Worm (Caenorhabditis elegans) whole organism, L2 larva: Measurements from ENCODE around the gene col-76.
A peak's percentile ranks its signal among the peaks of the same experiment; 100 is the strongest.

Source experiments
- C34F6.9 ChIP-seq: fragments of 150-350 bp; optimal IDR thresholded peaks from 2 replicates; lab custom pipeline; 2014; ENCODE audit warnings: missing biosample characterization, missing genetic modification characterization
- F13H6.1 ChIP-seq: sonication (generic microtip); optimal IDR thresholded peaks from 2 replicates; lab custom pipeline; 2016; ENCODE audit warnings: missing genetic modification characterization, missing compliant biosample characterization
- Y55F3AM.14 ChIP-seq: fragments of 200-800 bp; sonication (Bioruptor generic); optimal IDR thresholded peaks from 2 replicates; lab custom pipeline; 2018; ENCODE audit warnings: mild to moderate bottlenecking, missing genetic modification characterization, missing compliant biosample characterization
- ZK546.5 ChIP-seq: sonication (generic microtip); optimal IDR thresholded peaks from 2 replicates; lab custom pipeline; 2017; ENCODE audit warnings: missing biosample characterization, missing genetic modification characterization
- alr-1 ChIP-seq: fragments of 150-350 bp; optimal IDR thresholded peaks from 2 replicates; lab custom pipeline; 2014; ENCODE audit warnings: missing biosample characterization, missing genetic modification characterization
- aly-2 ChIP-seq: fragments of 150-350 bp; optimal IDR thresholded peaks from 2 replicates; lab custom pipeline; 2014; ENCODE audit warnings: missing biosample characterization, missing genetic modification characterization
- ama-1 ChIP-seq: fragments of 150-350 bp; optimal IDR thresholded peaks from 2 replicates; lab custom pipeline; 2018; ENCODE audit warnings: inconsistent platforms
- blmp-1 ChIP-seq: sonication (generic microtip); optimal IDR thresholded peaks from 2 replicates; lab custom pipeline; 2017; ENCODE audit warnings: missing genetic modification characterization, mild to moderate bottlenecking, missing compliant biosample characterization, antibody characterized with exemption, moderate library complexity; ENCODE audit not compliant: insufficient read depth
- ceh-16 ChIP-seq: fragments of 150-350 bp; optimal IDR thresholded peaks from 2 replicates; lab custom pipeline; 2014; ENCODE audit warnings: missing biosample characterization, missing genetic modification characterization
- ceh-82 ChIP-seq: fragments of 150-350 bp; optimal IDR thresholded peaks from 2 replicates; lab custom pipeline; 2014; ENCODE audit warnings: missing biosample characterization, missing genetic modification characterization
- dmd-4 ChIP-seq: sonication (generic microtip); optimal IDR thresholded peaks from 2 replicates; lab custom pipeline; 2017; ENCODE audit warnings: missing biosample characterization, missing genetic modification characterization
- egl-27 ChIP-seq: sonication (generic microtip); optimal IDR thresholded peaks from 3 replicates; lab custom pipeline; 2017; ENCODE audit warnings: missing biosample characterization, missing genetic modification reagents, missing genetic modification characterization
- elt-1 ChIP-seq: fragments of 150-350 bp; optimal IDR thresholded peaks from 2 replicates; lab custom pipeline; 2014; ENCODE audit warnings: missing biosample characterization, missing genetic modification characterization
- elt-3 ChIP-seq: sonication (generic microtip); optimal IDR thresholded peaks from 2 replicates; lab custom pipeline; 2017; ENCODE audit warnings: missing biosample characterization, missing genetic modification characterization
- fos-1 ChIP-seq: fragments of 150-350 bp; optimal IDR thresholded peaks from 2 replicates; lab custom pipeline; 2014; ENCODE audit warnings: missing biosample characterization, missing genetic modification characterization
- gmeb-1 ChIP-seq: fragments of 150-350 bp; optimal IDR thresholded peaks from 2 replicates; lab custom pipeline; 2014; ENCODE audit warnings: missing biosample characterization, missing genetic modification characterization
- lin-11 ChIP-seq: fragments of 150-350 bp; sonication (generic microtip); optimal IDR thresholded peaks from 2 replicates; lab custom pipeline; 2014; ENCODE audit warnings: missing biosample characterization, missing genetic modification characterization, inconsistent platforms, mixed read lengths
- lin-13 ChIP-seq: fragments of 150-350 bp; optimal IDR thresholded peaks from 2 replicates; lab custom pipeline; 2014; ENCODE audit warnings: missing biosample characterization, missing genetic modification reagents, missing genetic modification characterization
- lin-39 ChIP-seq: fragments of 150-350 bp; optimal IDR thresholded peaks from 2 replicates; lab custom pipeline; 2014; ENCODE audit warnings: missing biosample characterization, missing genetic modification reagents, missing genetic modification characterization
- lsy-2 ChIP-seq, 2 experiments: fragments of 150-350 bp in 1 of 2; sonication (generic microtip) in 1 of 2; optimal IDR thresholded peaks; 2 replicates each; lab custom pipeline; 2014 to 2017; ENCODE audit warnings: missing biosample characterization in 2 of 2, missing genetic modification characterization in 2 of 2
- mab-5 ChIP-seq: fragments of 150-350 bp; optimal IDR thresholded peaks from 2 replicates; lab custom pipeline; 2014; ENCODE audit warnings: missing biosample characterization, missing genetic modification characterization
- mbf-1 ChIP-seq: sonication (generic microtip); optimal IDR thresholded peaks from 2 replicates; lab custom pipeline; 2017; ENCODE audit warnings: missing biosample characterization, missing genetic modification characterization
- mdl-1 ChIP-seq, 2 experiments: fragments of 150-350 bp in 1 of 2; sonication (generic microtip) in 1 of 2; optimal IDR thresholded peaks; 2 replicates each; lab custom pipeline; 2017; ENCODE audit warnings: missing biosample characterization in 2 of 2, missing genetic modification characterization in 2 of 2
- nhr-10 ChIP-seq: sonication (generic microtip); optimal IDR thresholded peaks from 2 replicates; lab custom pipeline; 2017; ENCODE audit warnings: missing biosample characterization, missing genetic modification characterization
- nhr-12 ChIP-seq: fragments of 150-350 bp; optimal IDR thresholded peaks from 2 replicates; lab custom pipeline; 2014; ENCODE audit warnings: missing biosample characterization, missing genetic modification characterization
- nhr-129 ChIP-seq: fragments of 150-350 bp; optimal IDR thresholded peaks from 2 replicates; lab custom pipeline; 2014; ENCODE audit warnings: missing biosample characterization, missing genetic modification characterization
- nhr-21 ChIP-seq: fragments of 150-350 bp; optimal IDR thresholded peaks from 2 replicates; lab custom pipeline; 2014; ENCODE audit warnings: missing biosample characterization, missing genetic modification characterization
- nhr-237 ChIP-seq: fragments of 150-350 bp; optimal IDR thresholded peaks from 2 replicates; lab custom pipeline; 2014; ENCODE audit warnings: missing biosample characterization, missing genetic modification characterization
- nhr-25 ChIP-seq: fragments of 150-350 bp; sonication (generic microtip); optimal IDR thresholded peaks from 3 replicates; lab custom pipeline; 2014; ENCODE audit warnings: missing biosample characterization, missing genetic modification characterization
- nhr-77 ChIP-seq: fragments of 150-350 bp; optimal IDR thresholded peaks from 2 replicates; lab custom pipeline; 2014; ENCODE audit warnings: missing biosample characterization, missing genetic modification characterization
- sem-4 ChIP-seq: fragments of 150-350 bp; optimal IDR thresholded peaks from 2 replicates; lab custom pipeline; 2014; ENCODE audit warnings: missing biosample characterization, missing genetic modification reagents, missing genetic modification characterization
- sma-3 ChIP-seq: sonication (generic microtip); optimal IDR thresholded peaks from 2 replicates; lab custom pipeline; 2016; ENCODE audit warnings: missing genetic modification reagents, missing genetic modification characterization, missing compliant biosample characterization
- sma-9 ChIP-seq, 2 experiments: fragments of 150-350 bp in 1 of 2; sonication (generic microtip) in 1 of 2; optimal IDR thresholded peaks; 2 replicates each; lab custom pipeline; 2014 to 2016; ENCODE audit warnings: missing genetic modification characterization in 2 of 2, mild to moderate bottlenecking in 1 of 2, missing biosample characterization in 1 of 2, missing compliant biosample characterization in 1 of 2, missing genetic modification reagents in 1 of 2, moderate library complexity in 1 of 2
- snpc-4 ChIP-seq: fragments of 150-350 bp; optimal IDR thresholded peaks from 2 replicates; lab custom pipeline; 2014; ENCODE audit warnings: missing biosample characterization, missing genetic modification characterization
- unc-39 ChIP-seq: fragments of 150-350 bp; optimal IDR thresholded peaks from 2 replicates; lab custom pipeline; 2014; ENCODE audit warnings: missing biosample characterization, missing genetic modification characterization
- unc-55 ChIP-seq: fragments of 150-350 bp; sonication (generic microtip); optimal IDR thresholded peaks from 3 replicates; lab custom pipeline; 2014; ENCODE audit warnings: missing biosample characterization, missing genetic modification reagents, missing genetic modification characterization
- unc-62 ChIP-seq: fragments of 150-350 bp; optimal IDR thresholded peaks from 2 replicates; lab custom pipeline; 2014; ENCODE audit warnings: missing biosample characterization, missing genetic modification reagents, missing genetic modification characterization
- ztf-1 ChIP-seq: fragments of 200-800 bp; sonication (Bioruptor generic); conservative IDR thresholded peaks from 2 replicates; pipeline ENCODE4 v1.3.6; 2022; ENCODE audit warnings: missing genetic modification characterization, missing compliant biosample characterization
- ztf-11 ChIP-seq: sonication (generic microtip); optimal IDR thresholded peaks from 2 replicates; lab custom pipeline; 2017; ENCODE audit warnings: missing biosample characterization, missing genetic modification characterization
- ztf-4 ChIP-seq: fragments of 150-350 bp; optimal IDR thresholded peaks from 2 replicates; lab custom pipeline; 2014; ENCODE audit warnings: missing biosample characterization, missing genetic modification characterization

col-76 gene

ce11 chrII:8216922-8217321 lies 12.8 kb downstream of the col-76 start, which contains the start of gene ifg-1:
ifg-1 (plus strand) TSS chrII:8217222.
- no peak for TF ChIP-seq dmd-4 (tag; lab: Kevin White, UChicago)
- no peak for TF ChIP-seq egl-27 (tag; lab: Kevin White, UChicago)
- no peak for TF ChIP-seq nhr-12
- TF ChIP-seq nhr-77, result no peak
- no peak for TF ChIP-seq elt-3 (tag; lab: Kevin White, UChicago)
- no peak for TF ChIP-seq ceh-82
- no peak for TF ChIP-seq lin-39 (tag; lab: Kevin White, UChicago)
- TF ChIP-seq lin-13, result no peak
- no peak for TF ChIP-seq ztf-4 (tag; lab: Kevin White, UChicago)
- TF ChIP-seq snpc-4 (tag; lab: Kevin White, UChicago), result no peak
- no peak for TF ChIP-seq unc-39 (tag; lab: Kevin White, UChicago)
- TF ChIP-seq ztf-1 (GFP tag; lab: Robert Waterston, UW), result no peak
- TF ChIP-seq lsy-2 (tag; optimal IDR thresholded peaks at IDR 0.05; lab: Kevin White, UChicago), result no peak
- no peak for TF ChIP-seq nhr-10
- TF ChIP-seq Y55F3AM.14 (GFP tag; lab: Kevin White, UChicago), result no peak
- TF ChIP-seq ztf-11 (tag; lab: Kevin White, UChicago), result no peak

DNA sequence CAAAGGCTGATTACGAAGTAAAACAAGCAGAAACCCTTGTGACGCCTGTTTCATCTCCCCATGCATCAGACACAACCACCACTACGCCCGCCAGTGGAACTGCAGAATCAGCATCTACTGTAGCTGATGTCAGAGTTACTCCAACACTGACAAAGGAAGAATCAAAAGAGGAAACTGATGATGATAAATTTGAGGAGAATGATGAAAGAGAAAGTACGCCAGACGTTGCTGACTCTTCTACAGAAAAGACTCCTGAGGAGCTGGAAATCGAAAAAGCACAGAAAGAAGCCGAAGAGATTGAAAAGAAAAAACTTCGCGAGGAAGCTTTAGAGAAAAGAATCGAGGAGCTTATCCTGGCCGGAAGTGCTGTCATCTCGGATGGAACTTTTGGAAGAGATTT lies 14.1 kb downstream of the col-76 start:
- TF ChIP-seq ZK546.5 (tag; lab: Kevin White, UChicago) (no peak), dmd-4 (tag; lab: Kevin White, UChicago) (no peak)

- TF ChIP-seq aly-2 (tag; lab: Kevin White, UChicago), result no peak
- TF ChIP-seq elt-1 (tag; lab: Kevin White, UChicago), result no peak
- no peak for TF ChIP-seq fos-1
- TF ChIP-seq Y55F3AM.14 (GFP tag; lab: Kevin White, UChicago), result no peak
- no peak for TF ChIP-seq elt-3 (tag; lab: Kevin White, UChicago)
- TF ChIP-seq mab-5 (tag; lab: Kevin White, UChicago), result no peak
- no peak for TF ChIP-seq nhr-129 (tag; lab: Kevin White, UChicago)
- no peak for TF ChIP-seq lin-39 (tag; lab: Kevin White, UChicago)
- no peak for TF ChIP-seq nhr-12
- TF ChIP-seq mbf-1 (tag; lab: Kevin White, UChicago), result no peak
- no peak for TF ChIP-seq gmeb-1 (tag; lab: Kevin White, UChicago)
- TF ChIP-seq F13H6.1 (tag; lab: Kevin White, UChicago), result no peak
- TF ChIP-seq C34F6.9 (tag; lab: Kevin White, UChicago), result no peak
- no peak for TF ChIP-seq ama-1 (lab: Kevin White, UChicago)
- no peak for TF ChIP-seq unc-62 (GFP tag; lab: Kevin White, UChicago)
- TF ChIP-seq nhr-237 (tag; lab: Kevin White, UChicago), result no peak
- TF ChIP-seq unc-55, result no peak
- TF ChIP-seq lin-11 (tag; lab: Kevin White, UChicago), result no peak
- no peak for TF ChIP-seq ceh-16 (tag; lab: Kevin White, UChicago)
These were observed 16.1 kb downstream of the col-76 start for ce11 chrII:8220267-8220666.

DNA sequence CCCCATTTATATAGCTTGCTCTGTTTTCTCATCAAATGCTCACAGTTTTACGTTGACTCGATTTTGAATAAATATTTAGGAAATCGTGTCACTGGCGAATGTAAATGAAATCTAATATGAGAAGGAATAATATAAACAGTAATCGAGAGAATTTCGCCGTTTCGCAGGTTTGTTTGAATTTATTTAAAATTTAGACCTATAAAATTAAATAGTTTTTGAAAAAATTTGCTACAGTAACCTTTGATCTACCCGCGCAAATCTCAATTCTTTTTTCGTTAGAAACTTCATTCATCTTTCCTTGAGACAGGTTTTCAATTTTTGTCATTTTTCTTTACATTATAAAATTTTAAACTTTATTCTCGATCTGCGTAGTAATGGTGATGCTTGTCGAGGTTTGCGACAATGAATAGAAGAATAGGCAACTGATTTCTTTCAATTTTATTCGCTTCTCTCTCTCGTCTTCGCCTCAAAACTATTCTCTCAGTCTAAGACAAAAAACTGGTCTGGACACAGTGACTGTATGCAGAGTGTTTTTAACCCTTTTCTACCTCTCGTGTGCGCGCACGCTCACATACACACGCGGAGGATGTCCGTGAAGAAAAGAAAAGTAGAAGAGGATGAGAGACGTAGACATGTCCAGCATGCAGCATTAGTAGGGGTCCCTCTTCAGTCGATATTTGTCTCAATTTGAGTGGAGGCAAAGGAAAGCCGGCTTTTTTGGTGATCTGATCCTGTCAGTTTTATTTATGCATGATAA lies 18.3 kb downstream of the col-76 start, which contains the start of gene dab-1:
dab-1 (plus strand) TSS at position 78 of the 757 bp plus-strand sequence.
- TF ChIP-seq nhr-21 (peak; percentile 43), lin-13 (no peak), sma-9 (GFP tag; optimal IDR thresholded peaks at IDR 0.05; lab: Kevin White, UChicago) (no peak), sma-9 (tag; optimal IDR thresholded peaks at IDR 0.05; lab: Kevin White, UChicago) (no peak), fos-1 (peak; percentile 35), nhr-25 (tag; lab: Kevin White, UChicago) (peak; percentile 86), unc-55 (peak; percentile 28), blmp-1 (tag; lab: Kevin White, UChicago) (peak; percentile 10), mdl-1 (tag; optimal IDR thresholded peaks at IDR 0.05; lab: Kevin White, UChicago) (peak in 1 of 2 experiments; percentile 29), nhr-77 (no peak), nhr-129 (tag; lab: Kevin White, UChicago) (peak; percentile 68), C34F6.9 (tag; lab: Kevin White, UChicago) (peak; percentile 46), elt-1 (tag; lab: Kevin White, UChicago) (no peak), sem-4 (peak; percentile 61), alr-1 (tag; lab: Kevin White, UChicago) (no peak), mab-5 (tag; lab: Kevin White, UChicago) (no peak), unc-39 (tag; lab: Kevin White, UChicago) (no peak), sma-3 (GFP tag; lab: Kevin White, UChicago) (peak; percentile 9), lsy-2 (tag; optimal IDR thresholded peaks at IDR 0.05; lab: Kevin White, UChicago) (peak in 1 of 2 experiments; percentile 32)
